Fruit fly (Drosophila melanogaster) whole organism, wandering third instar larva: ENCODE data around the gene MP1.

Experiments
- CG9705 ChIP-seq: fragments of 200-800 bp; sonication (Bioruptor generic); optimal IDR thresholded peaks from 2 replicates; lab custom pipeline; 2018; ENCODE audit warnings: missing biosample characterization, mild to moderate bottlenecking, missing genetic modification characterization
- HLH106 ChIP-seq: fragments of 200-800 bp; optimal IDR thresholded peaks from 3 replicates; lab custom pipeline; 2019; ENCODE audit warnings: missing biosample characterization, mild to moderate bottlenecking, missing genetic modification characterization, moderate library complexity
- Hr78 ChIP-seq: fragments of >200 bp; optimal IDR thresholded peaks from 2 replicates; lab custom pipeline; 2017; ENCODE audit warnings: missing biosample characterization, missing genetic modification characterization
- Jra ChIP-seq: sonication (Bioruptor generic); optimal IDR thresholded peaks from 2 replicates; lab custom pipeline; 2016; ENCODE audit warnings: missing biosample characterization, missing genetic modification characterization
- Mio ChIP-seq: sonication (Bioruptor generic); optimal IDR thresholded peaks from 2 replicates; lab custom pipeline; 2016; ENCODE audit warnings: missing biosample characterization, missing genetic modification characterization
- Sp1 ChIP-seq: fragments of 200-800 bp; sonication (Bioruptor generic); optimal IDR thresholded peaks from 3 replicates; lab custom pipeline; 2019; ENCODE audit warnings: missing biosample characterization, mild to moderate bottlenecking, missing genetic modification characterization, moderate library complexity
- Vsx2 ChIP-seq: fragments of 200-300, 225-300 bp; sonication (Bioruptor generic); optimal IDR thresholded peaks from 2 replicates; lab custom pipeline; 2018; ENCODE audit warnings: missing biosample characterization, missing genetic modification characterization; ENCODE audit not compliant: partially characterized antibody
- dsf ChIP-seq: sonication (Bioruptor generic); optimal IDR thresholded peaks from 2 replicates; lab custom pipeline; 2016; ENCODE audit warnings: missing biosample characterization, missing genetic modification characterization, borderline replicate concordance
- lola ChIP-seq: fragments of >200 bp; optimal IDR thresholded peaks from 2 replicates; lab custom pipeline; 2017; ENCODE audit warnings: missing biosample characterization, missing genetic modification characterization
- pan ChIP-seq: fragments of >200 bp; optimal IDR thresholded peaks from 2 replicates; lab custom pipeline; 2017
- usp ChIP-seq: fragments of >200 bp; optimal IDR thresholded peaks from 2 replicates; lab custom pipeline; 2017; ENCODE audit warnings: missing biosample characterization, missing genetic modification characterization

DNA sequence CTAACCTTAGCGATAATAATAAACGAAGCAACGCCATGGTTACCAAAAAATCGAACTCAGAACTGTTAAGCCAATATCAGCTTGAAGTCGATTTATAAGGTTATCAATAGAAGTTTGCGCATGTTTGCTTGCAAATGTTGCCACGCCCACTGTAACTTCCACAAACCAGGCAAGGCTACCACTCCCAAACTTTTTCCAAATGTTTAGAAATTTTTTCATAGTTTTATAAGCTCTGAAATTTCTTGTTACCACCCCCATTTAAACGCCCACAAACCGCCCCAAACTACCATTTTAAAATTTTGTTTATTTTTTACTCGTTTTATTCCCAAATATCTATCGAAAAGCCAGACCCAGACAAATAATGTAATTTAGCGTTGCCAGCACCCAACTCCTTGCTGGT is 29.9 kb upstream of the MP1 start, which contains the start of gene flip:
- TF ChIP-seq Vsx2 (GFP tag; lab: Kevin White, UChicago) (no peak), usp (GFP tag; lab: Kevin White, UChicago) (no peak), CG9705 (no peak), Mio (GFP tag; lab: Kevin White, UChicago) (no peak), Hr78 (GFP tag; lab: Kevin White, UChicago) (no peak), Sp1 (GFP tag; lab: Kevin White, UChicago) (no peak), dsf (no peak), HLH106 (tag; lab: Kevin White, UChicago) (no peak), Jra (GFP tag; lab: Kevin White, UChicago) (no peak), lola (GFP tag; lab: Kevin White, UChicago) (no peak), pan (lab: Kevin White, UChicago) (no peak)
